Worm (Caenorhabditis elegans): ENCODE results near the gene cyn-13.

- TF ChIP-seq ceh-36 (tag; optimal IDR thresholded peaks at IDR 0.05) (no peak), ama-1 (optimal IDR thresholded peaks at IDR 0.05) (no peak), B0310.2 (tag; optimal IDR thresholded peaks at IDR 0.05) (no peak), hnd-1 (tag; optimal IDR thresholded peaks at IDR 0.05) (no peak), tra-4 (tag; optimal IDR thresholded peaks at IDR 0.05) (no peak), ets-7 (tag; optimal IDR thresholded peaks at IDR 0.05) (no peak), F13C5.2 (tag; optimal IDR thresholded peaks at IDR 0.05) (no peak), tbx-11 (GFP tag; IDR thresholded peaks at IDR 0.05) (no peak), sea-1 (GFP tag; conservative IDR thresholded peaks at IDR 0.05) (no peak), aly-1 (tag; optimal IDR thresholded peaks at IDR 0.05) (no peak), hmg-4 (GFP tag; optimal IDR thresholded peaks at IDR 0.05) (no peak), flt-1 (GFP tag; IDR thresholded peaks at IDR 0.05) (no peak), scrt-1 (GFP tag; IDR thresholded peaks at IDR 0.05) (no peak), ceh-13 (GFP tag; optimal IDR thresholded peaks at IDR 0.05) (no peak)
These were observed 46.1 kb upstream of the cyn-13 start, which contains the start of gene skr-13 for ce11 chrIV:17162515-17162914.

Data from whole organism, early embryonic.